Fruit fly (Drosophila melanogaster): ENCODE results near the gene Alg1.

The Alg1 gene

dm6 chr3R:17787780-17788179, 23.2 kb downstream of the Alg1 start (continued):
- peak; percentile 38 for TF ChIP-seq CG11504 (tag; optimal IDR thresholded peaks at IDR 0.05)
- peak; percentile 10 for TF ChIP-seq CG14710 (tag; optimal IDR thresholded peaks at IDR 0.05)
- TF ChIP-seq CG8388 (GFP tag; optimal IDR thresholded peaks at IDR 0.05), result peak; percentile 2
- TF ChIP-seq p53 (GFP tag; optimal IDR thresholded peaks at IDR 0.05), result no peak
- no peak for TF ChIP-seq Deaf1 (tag; optimal IDR thresholded peaks at IDR 0.05)
- TF ChIP-seq MBD-R2 (GFP tag; IDR thresholded peaks at IDR 0.05), result no peak
- no peak for TF ChIP-seq shn (GFP tag; optimal IDR thresholded peaks at IDR 0.05)
- peak; percentile 11 for TF ChIP-seq fd96Cb (tag; optimal IDR thresholded peaks at IDR 0.05)
- peak; percentile 13 for TF ChIP-seq CG6254 (GFP tag; optimal IDR thresholded peaks at IDR 0.05)
- TF ChIP-seq dysf (GFP tag; IDR thresholded peaks at IDR 0.05), result 0 out of 3 replicates have a peak, but pooled peaks have one; percentile 35
- TF ChIP-seq CG32772 (GFP tag; IDR thresholded peaks at IDR 0.05), result peak; percentile 14; the same call in 1 of the 2 replicates
- no peak for TF ChIP-seq CG11085 (GFP tag; IDR thresholded peaks at IDR 0.05)
- TF ChIP-seq CG4820 (GFP tag; optimal IDR thresholded peaks at IDR 0.05), result peak; percentile 3

- TF ChIP-seq row (GFP tag; IDR thresholded peaks at IDR 0.05), result peak; percentile 36
- TF ChIP-seq CG5180 (GFP tag; optimal IDR thresholded peaks at IDR 0.05), result no peak
- 0 out of 2 replicates have a peak, but pooled peaks have one; percentile 16 for TF ChIP-seq Rfx (GFP tag; IDR thresholded peaks at IDR 0.05)
- peak; percentile 56 for TF ChIP-seq sens (GFP tag)
- TF ChIP-seq CG42726 (GFP tag; IDR thresholded peaks at IDR 0.05; ENCODE audit: partially characterized antibody), result no peak
- TF ChIP-seq Sox102F (GFP tag; optimal IDR thresholded peaks at IDR 0.05), result peak; percentile 23
- peak; percentile 7 for TF ChIP-seq CG2678 (tag; optimal IDR thresholded peaks at IDR 0.05)
- TF ChIP-seq gem (tag; optimal IDR thresholded peaks at IDR 0.05), result peak; percentile 3
- peak; percentile 2 for TF ChIP-seq CG12659 (GFP tag; optimal IDR thresholded peaks at IDR 0.05)
Observed at dm6 chr3R:17784189-17784588, 26.7 kb downstream of the Alg1 start.

- TF ChIP-seq CG18011 (GFP tag; optimal IDR thresholded peaks at IDR 0.05) (no peak), HLH3B (GFP tag; IDR thresholded peaks at IDR 0.05) (no peak), rib (GFP tag; IDR thresholded peaks at IDR 0.05) (no peak), nau (GFP tag; optimal IDR thresholded peaks at IDR 0.05) (peak; percentile 27), sisA (GFP tag; IDR thresholded peaks at IDR 0.05) (no peak), CG34224 (GFP tag; IDR thresholded peaks at IDR 0.05; ENCODE audit: partially characterized antibody) (no peak), cg (GFP tag; optimal IDR thresholded peaks at IDR 0.05) (no peak), repo (GFP tag; optimal IDR thresholded peaks at IDR 0.05) (no peak), Hey (tag; optimal IDR thresholded peaks at IDR 0.05) (no peak), Hr51 (GFP tag; optimal IDR thresholded peaks at IDR 0.05) (no peak), CG2116 (GFP tag; optimal IDR thresholded peaks at IDR 0.05) (no peak), CG33213 (GFP tag; optimal IDR thresholded peaks at IDR 0.05) (no peak), CG6175 (GFP tag; IDR thresholded peaks at IDR 0.05) (peak; percentile 70; the same call in 1 of the 3 replicates), CG10565 (GFP tag; optimal IDR thresholded peaks at IDR 0.05) (no peak), inv (GFP tag; IDR thresholded peaks at IDR 0.05; ENCODE audit: partially characterized antibody) (no peak), CG34376 (GFP tag; optimal IDR thresholded peaks at IDR 0.05) (no peak), az2 (GFP tag; optimal IDR thresholded peaks at IDR 0.05) (no peak), CHES-1-like (GFP tag; optimal IDR thresholded peaks at IDR 0.05) (no peak), Awh (GFP tag; IDR thresholded peaks at IDR 0.05) (no peak), zf30C (GFP tag; optimal IDR thresholded peaks at IDR 0.05) (no peak), CG32532 (GFP tag; IDR thresholded peaks at IDR 0.05) (no peak), Six4 (GFP tag; optimal IDR thresholded peaks at IDR 0.05) (no peak), da (GFP tag; optimal IDR thresholded peaks at IDR 0.05) (no peak), scrt (GFP tag; optimal IDR thresholded peaks at IDR 0.05) (no peak), CG9797 (GFP tag; optimal IDR thresholded peaks at IDR 0.05) (no peak), CG11504 (tag; optimal IDR thresholded peaks at IDR 0.05) (peak; percentile 40), Side (GFP tag; optimal IDR thresholded peaks at IDR 0.05) (no peak), CkIIα-i1 (GFP tag; IDR thresholded peaks at IDR 0.05) (no peak)
Observed at dm6 chr3R:17783144-17783543, 27.8 kb downstream of the Alg1 start.
